Worm (Caenorhabditis elegans) whole organism, L4/young adult: ENCODE results near the gene msp-65.
"Not testable (repeated sequence)": the region's sequence is repeated elsewhere in the genome, so short reads cannot be mapped to it uniquely, and the experiment has no call there.

Experiments
- W03F9.2 ChIP-seq: fragments of 150-350 bp; optimal IDR thresholded peaks from 2 replicates; lab custom pipeline; 2014; ENCODE audit warnings: missing biosample characterization, missing genetic modification characterization
- dao-5 ChIP-seq: sonication (generic microtip); optimal IDR thresholded peaks from 2 replicates; lab custom pipeline; 2016; ENCODE audit warnings: missing genotype, missing genetic modification characterization, moderate library complexity, missing compliant biosample characterization
- him-1 ChIP-seq: sonication (generic microtip); optimal IDR thresholded peaks from 2 replicates; lab custom pipeline; 2016; ENCODE audit warnings: missing genotype, missing genetic modification reagents, missing genetic modification characterization, missing compliant biosample characterization

The msp-65 gene

DNA sequence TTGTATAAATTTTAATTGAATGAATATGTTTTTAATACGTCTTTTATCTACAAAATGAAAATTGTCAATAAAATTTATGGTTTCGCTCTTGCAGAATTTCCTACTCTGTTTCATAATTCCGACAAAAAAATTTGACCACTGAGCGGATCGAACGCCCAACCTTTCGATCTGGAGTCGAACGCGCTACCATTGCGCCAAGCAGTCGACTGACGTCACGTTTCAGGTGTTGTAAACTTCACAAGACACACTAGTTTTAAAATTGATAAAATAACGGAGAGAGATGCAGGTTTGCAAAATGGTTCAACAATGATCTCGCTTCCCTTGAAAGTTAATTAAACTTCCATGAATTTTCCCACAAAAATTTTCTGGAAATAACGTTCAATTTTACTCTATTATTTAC is 27.8 kb downstream of the msp-65 start:
- no peak for TF ChIP-seq him-1
- TF ChIP-seq W03F9.2 (tag; lab: Kevin White, UChicago), result peak; percentile 10

DNA sequence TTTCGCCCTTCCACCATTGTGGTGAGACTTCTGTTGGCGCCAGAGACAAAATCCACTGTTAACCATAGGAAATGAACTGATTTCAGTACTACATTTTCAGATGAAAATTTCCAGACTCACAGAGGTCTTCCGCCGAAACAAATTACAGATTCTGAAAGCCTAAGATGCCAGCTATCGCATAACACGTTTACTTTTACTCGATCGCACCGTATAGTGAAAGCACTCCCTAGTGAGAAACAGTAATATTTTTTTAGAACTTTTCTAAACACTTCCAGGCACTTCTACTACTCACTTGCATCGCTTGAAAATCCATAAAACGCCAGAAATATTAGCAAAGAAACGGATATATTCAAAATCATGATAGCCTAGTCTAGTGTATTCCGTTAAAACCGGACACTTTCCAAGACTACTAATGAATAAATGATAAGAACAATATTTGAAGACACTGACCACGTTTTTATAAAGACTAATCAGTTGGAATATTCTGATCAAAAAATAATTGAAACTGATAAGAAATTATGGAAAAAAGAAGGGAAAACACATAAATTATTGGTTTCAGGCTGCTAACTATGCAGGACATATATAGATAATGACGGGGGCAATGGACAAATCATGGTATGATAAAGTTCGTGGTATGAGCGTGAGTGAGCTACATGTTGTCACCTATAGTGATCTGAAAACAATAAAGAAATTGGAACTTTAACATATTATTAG is 34.3 kb downstream of the msp-65 start, which contains the start of gene gba-4:
TSS of gene gba-4 (minus strand) at position 418 of the 714 bp plus-strand sequence.
- not testable (repeated sequence) for TF ChIP-seq him-1; W03F9.2 (tag; lab: Kevin White, UChicago); dao-5

- TF ChIP-seq W03F9.2 (tag; lab: Kevin White, UChicago), result no peak
- TF ChIP-seq dao-5, result no peak
- TF ChIP-seq him-1, result no peak
Measured at ce11 chrIV:5353364-5353763, 37.0 kb downstream of the msp-65 start, which contains the start of gene Y4C6B.7. Gene Y4C6B.7, minus strand, starts transcription at chrIV:5353464.

ce11 chrIV:5354124-5354523 is 37.8 kb downstream of the msp-65 start, which contains the start of gene Y4C6B.1:
Gene Y4C6B.1, plus strand, starts transcription at chrIV:5354488.
- no peak for TF ChIP-seq W03F9.2 (tag; lab: Kevin White, UChicago)
- no peak for TF ChIP-seq dao-5
- no peak for TF ChIP-seq him-1

DNA sequence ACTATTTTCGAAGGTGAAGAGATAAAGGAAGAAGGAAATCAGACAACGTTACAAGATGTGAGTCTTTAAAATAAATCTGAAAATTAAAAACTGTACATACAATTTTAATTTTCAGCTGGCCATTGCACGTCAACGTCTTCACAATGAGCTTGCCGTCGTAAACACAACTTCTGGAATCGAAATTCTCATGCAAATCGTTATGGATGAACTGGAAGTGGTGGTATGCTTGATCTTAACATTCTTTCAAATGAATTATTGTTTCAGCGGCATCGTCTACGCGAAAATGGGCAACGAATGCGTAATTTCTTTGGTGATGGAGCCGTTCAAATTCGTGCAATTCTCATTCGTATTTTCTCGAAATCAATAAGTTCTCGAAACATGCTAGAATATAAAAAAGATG is 38.2 kb downstream of the msp-65 start:
- TF ChIP-seq W03F9.2 (tag; lab: Kevin White, UChicago) (no peak), dao-5 (no peak), him-1 (no peak)

ce11 chrIV:5360533-5360932 is 44.2 kb downstream of the msp-65 start, which contains the start of gene F41H10.5:
Gene F41H10.5, plus strand, starts transcription at chrIV:5360907.
- no peak for TF ChIP-seq dao-5
- TF ChIP-seq W03F9.2 (tag; lab: Kevin White, UChicago), result no peak
- TF ChIP-seq him-1, result no peak

- TF ChIP-seq him-1 (no peak), W03F9.2 (tag; lab: Kevin White, UChicago) (peak; percentile 94)
Measured at ce11 chrIV:5364135-5364609, 47.8 kb downstream of the msp-65 start, which contains the start of the genes hda-6 and F41H10.4. Gene hda-6, minus strand, starts transcription at chrIV:5364306. Gene F41H10.4, plus strand, starts transcription at chrIV:5364559.
